Worm (Caenorhabditis elegans): ENCODE measurements around the gene fbxb-74.

- TF ChIP-seq ceh-14 (tag; optimal IDR thresholded peaks at IDR 0.05) (no peak), hlh-30 (tag; optimal IDR thresholded peaks at IDR 0.05; ENCODE audit: insufficient read depth) (no peak), ceh-48 (tag; optimal IDR thresholded peaks at IDR 0.05) (no peak), pqm-1 (tag; optimal IDR thresholded peaks at IDR 0.05) (no peak), tbx-7 (tag; optimal IDR thresholded peaks at IDR 0.05) (no peak), unc-55 (GFP tag; optimal IDR thresholded peaks at IDR 0.05) (no peak), rnt-1 (tag; optimal IDR thresholded peaks at IDR 0.05) (no peak), lin-11 (tag; optimal IDR thresholded peaks at IDR 0.05) (no peak), hlh-6 (tag; optimal IDR thresholded peaks at IDR 0.05) (no peak), pat-9 (tag; optimal IDR thresholded peaks at IDR 0.05) (no peak), unc-86 (tag; optimal IDR thresholded peaks at IDR 0.05) (no peak)
Measured at ce11 chrIV:4396052-4396821, 42.9 kb downstream of the fbxb-74 start.
